Fruit fly (Drosophila melanogaster): ENCODE results near the gene Uch.

DNA sequence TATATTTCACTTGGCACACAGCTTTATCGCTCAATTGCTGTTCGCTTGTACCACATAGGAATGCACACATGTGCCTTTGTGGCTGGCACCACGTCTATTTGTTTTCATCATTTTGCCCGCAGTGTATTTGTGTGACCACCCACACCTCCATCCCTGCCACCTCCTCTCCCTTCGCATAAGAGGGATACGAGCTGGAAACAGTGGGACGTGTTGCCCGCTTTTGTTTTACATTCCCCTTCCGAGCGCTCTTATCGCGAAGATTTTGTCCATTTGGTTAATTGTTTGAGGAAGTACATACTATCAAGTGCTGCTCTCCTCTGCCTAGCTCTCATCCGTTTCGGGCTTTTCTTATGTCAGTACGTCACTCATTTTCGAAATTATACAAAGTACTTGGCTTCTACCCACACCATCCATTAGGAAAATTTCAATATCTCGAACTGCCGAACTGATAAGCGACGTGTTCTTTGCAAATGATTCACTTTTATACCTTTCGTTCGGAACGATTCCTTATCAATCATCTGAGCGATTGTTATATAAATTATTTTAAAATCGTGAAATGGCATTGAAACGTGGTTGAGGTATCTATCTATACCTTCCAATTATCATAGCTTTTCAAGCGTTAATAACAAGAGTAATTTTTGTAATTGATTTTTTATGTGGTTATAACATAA, 14.3 kb upstream of the Uch start:
- no peak for TF ChIP-seq h (optimal IDR thresholded peaks at IDR 0.05)
- TF ChIP-seq insv (optimal IDR thresholded peaks at IDR 0.05): no peak
- TF ChIP-seq ttk (optimal IDR thresholded peaks at IDR 0.05): no peak
- TF ChIP-seq psq (optimal IDR thresholded peaks at IDR 0.05): no peak
- no peak for TF ChIP-seq Sin3A (optimal IDR thresholded peaks at IDR 0.05)
- no peak for TF ChIP-seq Myc (optimal IDR thresholded peaks at IDR 0.05)
